5 fruit fly cellular contexts compared by ENCODE assay signal in genomic region chr2L:9707514-9708094, dm6.
TF ChIP-seq lines count a peak whose summit lies in the region.

No protein-coding gene starts in this region.

- TF ChIP-seq CTCF in whole organism, embryonic (GFP tag; optimal IDR thresholded peaks at IDR 0.05; lab: Kevin White, UChicago), result no peak

TF ChIP-seq in whole organism, adult, 20 proteins besides CTCF, POLR2A, EP300 and RAD21:
- no peak for TF ChIP-seq CG33017 (tag; optimal IDR thresholded peaks at IDR 0.05; lab: Kevin White, UChicago)
- TF ChIP-seq CG11617 (GFP tag; optimal IDR thresholded peaks at IDR 0.05; lab: Kevin White, UChicago), result no peak
- TF ChIP-seq kay (GFP tag; lab: Kevin White, UChicago; ENCODE audit: borderline replicate concordance), result peak; percentile 77
- no peak for TF ChIP-seq cic (GFP tag; optimal IDR thresholded peaks at IDR 0.05; lab: Kevin White, UChicago)
- peak; percentile 18 for TF ChIP-seq CG7101 (tag; optimal IDR thresholded peaks at IDR 0.05; lab: Kevin White, UChicago)
TF ChIP-seq in whole organism, adult: peak in this region for 2.

TF ChIP-seq in whole organism, embryonic, 481 proteins besides CTCF, POLR2A, EP300 and RAD21:
- TF ChIP-seq toy (GFP tag; IDR thresholded peaks at IDR 0.05; lab: Robert Waterston, UW) (no peak), sens (GFP tag; lab: Kevin White, UChicago) (peak; percentile 52), chinmo (GFP tag; IDR thresholded peaks at IDR 0.05; lab: Robert Waterston, UW; ENCODE audit: partially characterized antibody) (0 out of 4 replicates have a peak, but pooled peaks have one; percentile 31), CG4328 (GFP tag; optimal IDR thresholded peaks at IDR 0.05; lab: Kevin White, UChicago) (no peak), ken (GFP tag; IDR thresholded peaks at IDR 0.05; lab: Robert Waterston, UW) (no peak), lbe (GFP tag; optimal IDR thresholded peaks at IDR 0.05; lab: Kevin White, UChicago) (peak; percentile 27), Med (GFP tag; lab: Kevin White, UChicago) (peak; percentile 40), gsb (GFP tag; IDR thresholded peaks at IDR 0.05; lab: Robert Waterston, UW) (no peak), CG17568 (GFP tag; optimal IDR thresholded peaks at IDR 0.05; lab: Kevin White, UChicago) (peak; percentile 9), Pdp1 (GFP tag; optimal IDR thresholded peaks at IDR 0.05; lab: Kevin White, UChicago) (peak in 1 of 2 experiments; percentile 96), Poxn (GFP tag; IDR thresholded peaks at IDR 0.05; lab: Robert Waterston, UW) (no peak)

TF ChIP-seq in whole organism, prepupa, 60 proteins besides CTCF, POLR2A, EP300 and RAD21:
- TF ChIP-seq lz (GFP tag; optimal IDR thresholded peaks at IDR 0.05; lab: Kevin White, UChicago) (no peak), fkh (GFP tag; optimal IDR thresholded peaks at IDR 0.05; lab: Kevin White, UChicago) (no peak), CG8632 (GFP tag; optimal IDR thresholded peaks at IDR 0.05; lab: Kevin White, UChicago) (no peak), CG8319 (GFP tag; optimal IDR thresholded peaks at IDR 0.05; lab: Kevin White, UChicago) (no peak), vri (GFP tag; optimal IDR thresholded peaks at IDR 0.05; lab: Kevin White, UChicago) (peak; percentile 95), Eip78C (GFP tag; lab: Kevin White, UChicago) (peak; percentile 65), svp (GFP tag; lab: Kevin White, UChicago) (peak; percentile 92), Sox102F (GFP tag; optimal IDR thresholded peaks at IDR 0.05; lab: Kevin White, UChicago) (no peak), Lpt (GFP tag; optimal IDR thresholded peaks at IDR 0.05; lab: Kevin White, UChicago) (no peak), CG6854 (GFP tag; optimal IDR thresholded peaks at IDR 0.05; lab: Kevin White, UChicago) (peak; percentile 50), Hr39 (GFP tag; optimal IDR thresholded peaks at IDR 0.05; lab: Kevin White, UChicago) (no peak), CG11762 (GFP tag; optimal IDR thresholded peaks at IDR 0.05; lab: Kevin White, UChicago; ENCODE audit: insufficient read depth) (no peak), dsx (GFP tag; optimal IDR thresholded peaks at IDR 0.05; lab: Kevin White, UChicago; ENCODE audit: poor library complexity, severe bottlenecking) (peak; percentile 43), Ets21C (GFP tag; optimal IDR thresholded peaks at IDR 0.05; lab: Kevin White, UChicago) (no peak), fd59A (GFP tag; optimal IDR thresholded peaks at IDR 0.05; lab: Kevin White, UChicago) (no peak), dac (GFP tag; optimal IDR thresholded peaks at IDR 0.05; lab: Kevin White, UChicago) (no peak), CG6808 (GFP tag; optimal IDR thresholded peaks at IDR 0.05; lab: Kevin White, UChicago) (no peak), CG3032 (tag; optimal IDR thresholded peaks at IDR 0.05; lab: Kevin White, UChicago) (no peak), Hr38 (GFP tag; optimal IDR thresholded peaks at IDR 0.05; lab: Kevin White, UChicago) (no peak), Ets96B (tag; optimal IDR thresholded peaks at IDR 0.05; lab: Kevin White, UChicago) (no peak)

TF ChIP-seq in whole organism, pupa, 21 proteins besides CTCF, POLR2A, EP300 and RAD21:
- TF ChIP-seq EcR (GFP tag; optimal IDR thresholded peaks at IDR 0.05; lab: Kevin White, UChicago) (peak; percentile 47), CG10348 (GFP tag; IDR thresholded peaks at IDR 0.05; lab: Robert Waterston, UW) (no peak), CG17806 (tag; optimal IDR thresholded peaks at IDR 0.05; lab: Kevin White, UChicago) (no peak)

TF ChIP-seq in whole organism, wandering third instar larva, 38 proteins besides CTCF, POLR2A, EP300 and RAD21:
- no peak for TF ChIP-seq dmrt93B (GFP tag; optimal IDR thresholded peaks at IDR 0.05; lab: Kevin White, UChicago)
- TF ChIP-seq h (GFP tag; optimal IDR thresholded peaks at IDR 0.05; lab: Kevin White, UChicago), result peak; percentile 47
- TF ChIP-seq fru (GFP tag; optimal IDR thresholded peaks at IDR 0.05; lab: Kevin White, UChicago), result peak; percentile 9
- peak; percentile 35 for TF ChIP-seq brk (GFP tag; optimal IDR thresholded peaks at IDR 0.05; lab: Kevin White, UChicago)
- no peak for TF ChIP-seq Rel (GFP tag; optimal IDR thresholded peaks at IDR 0.05; lab: Kevin White, UChicago)
- peak; percentile 0 for TF ChIP-seq Rel (tag; optimal IDR thresholded peaks at IDR 0.05; lab: Kevin White, UChicago)
- peak; percentile 32 for TF ChIP-seq rgr (GFP tag; optimal IDR thresholded peaks at IDR 0.05; lab: Kevin White, UChicago)
- TF ChIP-seq Hr83 (GFP tag; optimal IDR thresholded peaks at IDR 0.05; lab: Kevin White, UChicago; ENCODE audit: poor library complexity, severe bottlenecking), result peak; percentile 78
- TF ChIP-seq Dif (GFP tag; optimal IDR thresholded peaks at IDR 0.05; lab: Kevin White, UChicago; ENCODE audit: partially characterized antibody), result no peak
